Worm (Caenorhabditis elegans) whole organism, mixed stage, embryonic: ENCODE measurements around the gene mpdu-1.

Experiments
- M03D4.4 ChIP-seq: sonication (generic microtip); optimal IDR thresholded peaks from 2 replicates; lab custom pipeline; 2017; ENCODE audit warnings: mild to moderate bottlenecking, missing genetic modification characterization, missing compliant biosample characterization
- bed-3 ChIP-seq: fragments of 200-800 bp; sonication (Bioruptor generic); optimal IDR thresholded peaks from 3 replicates; lab custom pipeline; 2018; ENCODE audit warnings: mild to moderate bottlenecking, missing genetic modification characterization, moderate library complexity, missing compliant biosample characterization
- blmp-1 ChIP-seq: fragments of 150-350 bp; optimal IDR thresholded peaks from 2 replicates; lab custom pipeline; 2014; ENCODE audit warnings: missing biosample characterization, missing genetic modification characterization
- ceh-39 ChIP-seq: fragments of 150-350 bp; optimal IDR thresholded peaks from 2 replicates; lab custom pipeline; 2014; ENCODE audit warnings: missing biosample characterization, missing genetic modification characterization
- ceh-83 ChIP-seq: fragments of 200-800 bp; sonication (Bioruptor generic); optimal IDR thresholded peaks from 2 replicates; lab custom pipeline; 2018; ENCODE audit warnings: mild to moderate bottlenecking, missing genetic modification characterization, missing compliant biosample characterization
- ces-1 ChIP-seq: fragments of 150-350 bp; optimal IDR thresholded peaks from 2 replicates; lab custom pipeline; 2014; ENCODE audit warnings: missing biosample characterization, missing genetic modification reagents, missing genetic modification characterization
- cnd-1 ChIP-seq: fragments of 200-800 bp; sonication (Bioruptor generic); optimal IDR thresholded peaks from 2 replicates; lab custom pipeline; 2018; ENCODE audit warnings: mild to moderate bottlenecking, missing genetic modification characterization, missing compliant biosample characterization
- drap-1 ChIP-seq: fragments of 200-800 bp; sonication (Bioruptor generic); optimal IDR thresholded peaks from 3 replicates; lab custom pipeline; 2018; ENCODE audit warnings: mild to moderate bottlenecking, missing genetic modification characterization, missing compliant biosample characterization
- elt-1 ChIP-seq: sonication (generic microtip); optimal IDR thresholded peaks from 2 replicates; lab custom pipeline; 2017; ENCODE audit warnings: missing genetic modification characterization, mild to moderate bottlenecking, missing compliant biosample characterization, antibody characterized with exemption, moderate library complexity, borderline replicate concordance; ENCODE audit not compliant: insufficient read depth
- flh-1 ChIP-seq: fragments of 200-800 bp; sonication (Bioruptor generic); optimal IDR thresholded peaks from 2 replicates; lab custom pipeline; 2018; ENCODE audit warnings: mild to moderate bottlenecking, missing genetic modification characterization, moderate library complexity, missing compliant biosample characterization
- ham-2 ChIP-seq: fragments of 200-800 bp; sonication (Bioruptor generic); optimal IDR thresholded peaks from 2 replicates; lab custom pipeline; 2018; ENCODE audit warnings: mild to moderate bottlenecking, missing genetic modification characterization, missing compliant biosample characterization
- hlh-1 ChIP-seq: fragments of 150-350 bp; optimal IDR thresholded peaks from 2 replicates; lab custom pipeline; 2014; ENCODE audit warnings: missing biosample characterization, missing genetic modification reagents, missing genetic modification characterization
- lin-13 ChIP-seq: fragments of 150-350 bp; optimal IDR thresholded peaks from 2 replicates; lab custom pipeline; 2014; ENCODE audit warnings: missing biosample characterization, missing genetic modification characterization
- lsy-2 ChIP-seq: fragments of 150-350 bp; optimal IDR thresholded peaks from 2 replicates; lab custom pipeline; 2014; ENCODE audit warnings: missing biosample characterization, missing genetic modification characterization
- mab-5 ChIP-seq: fragments of 150-350 bp; optimal IDR thresholded peaks from 2 replicates; lab custom pipeline; 2014; ENCODE audit warnings: missing biosample characterization, missing genetic modification characterization
- mep-1 ChIP-seq: fragments of 150-350 bp; optimal IDR thresholded peaks from 2 replicates; lab custom pipeline; 2017; ENCODE audit warnings: missing biosample characterization, missing genetic modification reagents, missing genetic modification characterization, inconsistent platforms
- nhr-12 ChIP-seq: fragments of 150-350 bp; optimal IDR thresholded peaks from 2 replicates; lab custom pipeline; 2014; ENCODE audit warnings: missing biosample characterization, missing genetic modification characterization
- nhr-2 ChIP-seq: fragments of 150-350 bp; optimal IDR thresholded peaks from 2 replicates; lab custom pipeline; 2014; ENCODE audit warnings: missing biosample characterization, missing genetic modification characterization
- nhr-237 ChIP-seq: fragments of 150-350 bp; optimal IDR thresholded peaks from 2 replicates; lab custom pipeline; 2014; ENCODE audit warnings: missing biosample characterization, missing genetic modification characterization
- nhr-28 ChIP-seq: fragments of 150-350 bp; optimal IDR thresholded peaks from 2 replicates; lab custom pipeline; 2014; ENCODE audit warnings: missing biosample characterization, missing genetic modification characterization
- nhr-76 ChIP-seq: sonication (generic microtip); optimal IDR thresholded peaks from 2 replicates; lab custom pipeline; 2017; ENCODE audit warnings: missing biosample characterization, missing genetic modification characterization
- pha-4 ChIP-seq: fragments of 150-350 bp; optimal IDR thresholded peaks from 2 replicates; lab custom pipeline; 2018; ENCODE audit warnings: missing biosample characterization, missing genetic modification reagents, missing genetic modification characterization
- sem-2 ChIP-seq: fragments of 200-800 bp; sonication (Bioruptor generic); optimal IDR thresholded peaks from 2 replicates; lab custom pipeline; 2018; ENCODE audit warnings: mild to moderate bottlenecking, missing genetic modification characterization, missing compliant biosample characterization
- snpc-4 ChIP-seq: fragments of 150-350 bp; optimal IDR thresholded peaks from 2 replicates; lab custom pipeline; 2014; ENCODE audit warnings: missing biosample characterization, missing genetic modification characterization
- sptf-1 ChIP-seq: sonication (generic microtip); optimal IDR thresholded peaks from 2 replicates; lab custom pipeline; 2017; ENCODE audit warnings: mild to moderate bottlenecking, missing genetic modification characterization, moderate library complexity, missing compliant biosample characterization
- tbx-8 ChIP-seq: fragments of 200-800 bp; sonication (Bioruptor generic); optimal IDR thresholded peaks from 2 replicates; lab custom pipeline; 2018; ENCODE audit warnings: mild to moderate bottlenecking, missing genetic modification characterization, moderate library complexity, missing compliant biosample characterization
- unc-120 ChIP-seq: sonication (generic microtip); optimal IDR thresholded peaks from 2 replicates; lab custom pipeline; 2017; ENCODE audit warnings: missing genetic modification characterization, missing compliant biosample characterization; ENCODE audit not compliant: poor library complexity, severe bottlenecking
- unc-39 ChIP-seq: fragments of 150-350 bp; optimal IDR thresholded peaks from 2 replicates; lab custom pipeline; 2014; ENCODE audit warnings: missing biosample characterization, missing genetic modification characterization
- unc-62 ChIP-seq: fragments of 150-350 bp; optimal IDR thresholded peaks from 2 replicates; lab custom pipeline; 2014; ENCODE audit warnings: missing biosample characterization, missing genetic modification reagents, missing genetic modification characterization

mpdu-1 gene

DNA sequence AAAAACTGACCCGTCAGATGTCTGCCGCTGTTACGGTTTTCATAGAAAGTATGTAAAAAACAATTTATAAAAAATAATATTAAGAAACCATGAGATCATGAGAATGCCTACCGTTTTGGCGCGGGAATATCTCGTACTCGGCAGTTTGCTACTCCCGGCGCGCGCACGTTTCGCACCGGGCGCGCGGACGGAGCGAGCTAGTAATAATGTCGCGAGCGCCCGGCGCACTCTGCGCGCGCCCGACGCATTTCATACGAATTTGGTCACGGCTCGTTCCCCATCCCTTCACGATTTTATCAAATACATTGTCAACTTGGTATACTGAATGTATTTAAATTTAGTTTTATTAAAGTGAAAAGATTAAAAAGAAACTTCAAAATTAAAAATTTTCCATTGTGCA is 33.1 kb downstream of the mpdu-1 start:
- TF ChIP-seq mep-1 (tag; lab: Kevin White, UChicago) (no peak), unc-62 (GFP tag; lab: Kevin White, UChicago) (no peak), mab-5 (tag; lab: Kevin White, UChicago) (no peak), sem-2 (GFP tag; lab: Kevin White, UChicago) (no peak), hlh-1 (tag; lab: Kevin White, UChicago) (no peak), nhr-76 (tag; lab: Kevin White, UChicago) (no peak)

DNA sequence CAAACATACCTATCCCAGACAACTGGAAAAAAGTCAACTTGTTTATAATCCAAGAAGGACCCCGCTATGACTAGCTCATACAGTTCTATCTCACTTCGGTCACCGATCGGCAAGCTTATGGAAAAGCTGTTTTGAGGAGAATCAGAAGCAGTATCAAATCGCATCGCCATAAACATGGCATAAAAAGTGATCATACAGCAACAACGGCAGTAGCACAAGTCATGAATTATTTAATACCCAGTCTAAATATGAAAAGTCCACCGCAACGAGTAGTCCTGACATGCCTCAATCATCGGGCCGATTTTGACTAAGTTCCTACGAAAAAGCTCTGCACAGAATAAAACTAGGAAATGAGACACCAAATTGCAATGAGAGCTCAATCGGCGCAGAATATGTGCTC is 35.4 kb downstream of the mpdu-1 start:
- TF ChIP-seq lsy-2 (no peak), lin-13 (no peak), unc-120 (tag; lab: Kevin White, UChicago) (no peak), ces-1 (GFP tag; lab: Kevin White, UChicago) (no peak), ceh-39 (no peak), hlh-1 (tag; lab: Kevin White, UChicago) (no peak), cnd-1 (no peak), drap-1 (GFP tag; lab: Kevin White, UChicago) (no peak), blmp-1 (tag; lab: Kevin White, UChicago) (no peak), sptf-1 (tag; lab: Kevin White, UChicago) (no peak), ceh-83 (GFP tag; lab: Kevin White, UChicago) (no peak), nhr-12 (no peak), bed-3 (no peak), M03D4.4 (tag; lab: Kevin White, UChicago) (no peak), nhr-2 (tag; lab: Kevin White, UChicago) (no peak)

DNA sequence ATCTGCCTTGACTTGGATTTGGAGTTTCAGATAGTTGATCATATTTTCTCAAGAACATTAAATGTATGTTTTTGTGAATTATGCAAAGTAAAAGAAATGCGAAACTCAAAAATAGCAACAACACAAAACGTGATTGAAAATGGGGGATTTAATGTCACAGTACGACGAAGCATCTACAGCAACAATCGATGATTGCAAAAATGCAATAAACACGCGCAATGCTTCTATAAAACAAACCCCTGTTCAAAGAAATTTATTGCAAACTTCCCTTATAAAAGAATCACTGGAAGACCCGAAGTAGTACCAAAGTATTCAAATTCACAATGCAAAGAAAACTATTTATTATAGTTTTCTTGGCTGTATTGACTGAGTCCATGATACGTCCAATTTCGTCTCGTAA is 40.8 kb downstream of the mpdu-1 start, which contains the start of gene clec-219:
clec-219 (plus strand) TSS at position 301 of the 400 bp plus-strand sequence.
- TF ChIP-seq blmp-1 (tag; lab: Kevin White, UChicago) (no peak), nhr-76 (tag; lab: Kevin White, UChicago) (no peak), hlh-1 (tag; lab: Kevin White, UChicago) (no peak), nhr-28 (tag; lab: Kevin White, UChicago) (no peak), drap-1 (GFP tag; lab: Kevin White, UChicago) (no peak), snpc-4 (tag; lab: Kevin White, UChicago) (no peak), tbx-8 (GFP tag; lab: Kevin White, UChicago) (no peak)

DNA sequence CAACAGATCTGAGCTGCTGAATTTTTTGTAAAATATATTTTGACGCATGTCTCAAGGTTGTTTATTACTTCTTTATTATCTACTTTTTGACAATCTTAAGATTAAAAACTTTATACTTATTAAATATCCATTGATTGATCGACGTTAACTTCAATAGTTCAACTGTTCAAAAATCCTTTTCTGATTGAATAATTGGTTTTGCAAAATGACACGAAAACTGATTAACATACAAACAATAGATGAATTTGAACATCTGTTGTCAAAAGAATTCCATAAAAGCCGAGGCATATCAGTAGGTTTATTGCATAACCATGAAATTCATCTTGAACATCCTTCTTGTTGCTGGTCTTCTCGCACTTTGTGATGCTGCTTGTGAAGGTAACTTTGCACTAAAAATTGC is 47.8 kb downstream of the mpdu-1 start, which contains the start of gene W02D7.12:
W02D7.12 (plus strand) TSS at position 301 of the 400 bp plus-strand sequence.
- TF ChIP-seq nhr-237 (tag; lab: Kevin White, UChicago): no peak
- TF ChIP-seq pha-4 (tag; lab: Kevin White, UChicago): no peak
- TF ChIP-seq elt-1 (tag; lab: Kevin White, UChicago): no peak
- TF ChIP-seq mab-5 (tag; lab: Kevin White, UChicago): no peak
- TF ChIP-seq sptf-1 (tag; lab: Kevin White, UChicago): no peak
- TF ChIP-seq ces-1 (GFP tag; lab: Kevin White, UChicago): no peak
- TF ChIP-seq ham-2 (GFP tag; lab: Kevin White, UChicago): no peak
- TF ChIP-seq ceh-83 (GFP tag; lab: Kevin White, UChicago): no peak
- TF ChIP-seq nhr-2 (tag; lab: Kevin White, UChicago): no peak
- TF ChIP-seq bed-3: no peak
- no peak for TF ChIP-seq nhr-28 (tag; lab: Kevin White, UChicago)
- TF ChIP-seq flh-1: no peak
- TF ChIP-seq nhr-76 (tag; lab: Kevin White, UChicago): no peak
- no peak for TF ChIP-seq nhr-12
- TF ChIP-seq lsy-2: no peak
- TF ChIP-seq lin-13: no peak
- TF ChIP-seq cnd-1: no peak
- no peak for TF ChIP-seq unc-62 (GFP tag; lab: Kevin White, UChicago)
- TF ChIP-seq unc-39 (tag; lab: Kevin White, UChicago): no peak
